Fruit fly (Drosophila melanogaster) whole organism, embryonic: Measurements from ENCODE around the gene RapGAP1.
A peak's percentile ranks its signal among the peaks of the same experiment; 100 is the strongest.

Experiments
- Atf3 ChIP-seq: fragments of 200-800 bp; sonication (Bioruptor generic); optimal IDR thresholded peaks from 3 replicates; lab custom pipeline; 2016; ENCODE audit warnings: missing biosample characterization, missing genetic modification characterization
- Awh ChIP-seq: fragments of 200-800 bp; sonication (Bioruptor generic); IDR thresholded peaks from 2 replicates; pipeline ENCODE4, ENCODE4 v1.3.6; 2022; ENCODE audit warnings: missing biosample characterization, missing genetic modification characterization
- CG10959 ChIP-seq: fragments of 200-800 bp; sonication (Bioruptor generic); IDR thresholded peaks from 2 replicates; pipeline ENCODE4 v1.3.6; 2022; ENCODE audit warnings: missing biosample characterization, missing genetic modification characterization
- CG10979 ChIP-seq: fragments of 200-800 bp; sonication (Bioruptor generic); optimal IDR thresholded peaks from 2 replicates; lab custom pipeline; 2018; ENCODE audit warnings: missing biosample characterization, mild to moderate bottlenecking, missing genetic modification characterization, moderate library complexity
- CG12071 ChIP-seq: fragments of 200-800 bp; sonication (Bioruptor generic); optimal IDR thresholded peaks from 3 replicates; lab custom pipeline; 2018; ENCODE audit warnings: missing biosample characterization, mild to moderate bottlenecking, missing genetic modification characterization
- CG14441 ChIP-seq: fragments of 200-800 bp; sonication (Bioruptor generic); IDR thresholded peaks from 2 replicates; pipeline ENCODE4 v1.3.6; 2022; ENCODE audit warnings: missing biosample characterization, missing genetic modification characterization
- CG14710 ChIP-seq: fragments of 200-800 bp; sonication (Bioruptor generic); optimal IDR thresholded peaks from 3 replicates; lab custom pipeline; 2019; ENCODE audit warnings: missing biosample characterization, mild to moderate bottlenecking, missing genetic modification characterization, moderate library complexity
- CG17328 ChIP-seq: fragments of 200-800 bp; sonication (Bioruptor generic); IDR thresholded peaks from 2 replicates; pipeline ENCODE4 v1.3.6; 2022; ENCODE audit warnings: missing biosample characterization, missing genetic modification characterization
- CG17612 ChIP-seq: fragments of 200-800 bp; sonication (Bioruptor generic); IDR thresholded peaks from 2 replicates; pipeline ENCODE4 v1.3.6; 2022; ENCODE audit warnings: missing biosample characterization, missing genetic modification characterization
- CG18011 ChIP-seq: fragments of 200-800 bp; sonication (Bioruptor generic); optimal IDR thresholded peaks from 2 replicates; lab custom pipeline; 2017; ENCODE audit warnings: missing biosample characterization, missing genetic modification characterization, mild to moderate bottlenecking, moderate library complexity, missing genotype
- CG18599 ChIP-seq: fragments of 200-800 bp; sonication (Bioruptor generic); optimal IDR thresholded peaks from 3 replicates; lab custom pipeline; 2017; ENCODE audit warnings: missing biosample characterization, missing genetic modification characterization, mild to moderate bottlenecking, moderate library complexity, missing genetic modification reagents
- CG18764 ChIP-seq: fragments of 200-800 bp; sonication (Bioruptor generic); optimal IDR thresholded peaks from 3 replicates; lab custom pipeline; 2016; ENCODE audit warnings: missing biosample characterization, missing genetic modification characterization
- CG2116 ChIP-seq: fragments of 200-800 bp; sonication (Bioruptor generic); optimal IDR thresholded peaks from 3 replicates; lab custom pipeline; 2018; ENCODE audit warnings: missing biosample characterization, mild to moderate bottlenecking, missing genetic modification characterization
- CG2129 ChIP-seq: fragments of 200-800 bp; sonication (Bioruptor generic); IDR thresholded peaks from 2 replicates; pipeline ENCODE4 v1.3.6; 2022; ENCODE audit warnings: missing biosample characterization, missing genetic modification characterization; ENCODE audit not compliant: partially characterized antibody
- CG4854 ChIP-seq: fragments of 200-800 bp; sonication (Bioruptor generic); optimal IDR thresholded peaks from 2 replicates; lab custom pipeline; 2016; ENCODE audit warnings: missing biosample characterization, missing genetic modification characterization, inconsistent platforms
- CG5953 ChIP-seq: fragments of 200-800 bp; sonication (Bioruptor generic); IDR thresholded peaks from 2 replicates; pipeline ENCODE4 v1.3.6; 2022; ENCODE audit warnings: missing biosample characterization, missing genetic modification characterization
- CG6175 ChIP-seq: fragments of 200-800 bp; sonication (Bioruptor generic); IDR thresholded peaks from 3 replicates; pipeline ENCODE4 v1.3.6; 2022; ENCODE audit warnings: missing biosample characterization, missing genetic modification characterization
- CG6254 ChIP-seq: fragments of 200-800 bp; sonication (Bioruptor generic); optimal IDR thresholded peaks from 3 replicates; lab custom pipeline; 2017; ENCODE audit warnings: mild to moderate bottlenecking, missing biosample characterization, missing genetic modification reagents, missing genetic modification characterization
- CG7357 ChIP-seq: fragments of 200-800 bp; sonication (Bioruptor generic); IDR thresholded peaks from 3 replicates; pipeline ENCODE4 v1.3.6; 2022; ENCODE audit warnings: missing biosample characterization, missing genetic modification characterization
- CTCF ChIP-seq: fragments of 200-800 bp; sonication (Bioruptor generic); optimal IDR thresholded peaks from 2 replicates; lab custom pipeline; 2017; ENCODE audit warnings: missing biosample characterization, mild to moderate bottlenecking, missing genetic modification characterization, moderate library complexity
- D ChIP-seq, 2 experiments: fragments of 200-800 bp in 1 of 2; fragments of >200 bp in 1 of 2; sonication (Bioruptor generic) in 1 of 2; optimal IDR thresholded peaks; 2 replicates in 1 of 2; 3 replicates in 1 of 2; lab custom pipeline; 2017; ENCODE audit warnings: mild to moderate bottlenecking in 1 of 2, missing biosample characterization in 1 of 2, missing genetic modification characterization in 1 of 2, missing genetic modification reagents in 1 of 2
- D19B ChIP-seq: fragments of 200-800 bp; sonication (Bioruptor generic); optimal IDR thresholded peaks from 2 replicates; lab custom pipeline; 2017; ENCODE audit warnings: missing biosample characterization, mild to moderate bottlenecking, missing genetic modification characterization
- HmgD ChIP-seq: fragments of 200-800 bp; sonication (Bioruptor generic); optimal IDR thresholded peaks from 3 replicates; lab custom pipeline; 2016; ENCODE audit warnings: missing biosample characterization, missing genetic modification characterization
- Hr51 ChIP-seq, 2 experiments: fragments of 200-800 bp; sonication (Bioruptor generic); optimal IDR thresholded peaks; 2 replicates in 1 of 2; 3 replicates in 1 of 2; lab custom pipeline; 2016 to 2018; ENCODE audit warnings: missing biosample characterization in 2 of 2, missing genetic modification characterization in 2 of 2, mild to moderate bottlenecking in 1 of 2, moderate library complexity in 1 of 2
- Jarid2 ChIP-seq: fragments of 200-800 bp; sonication (Bioruptor generic); optimal IDR thresholded peaks from 3 replicates; lab custom pipeline; 2017; ENCODE audit warnings: mild to moderate bottlenecking, missing biosample characterization, missing genetic modification reagents, missing genetic modification characterization
- MTF-1 ChIP-seq: fragments of 200-800 bp; sonication (Bioruptor generic); optimal IDR thresholded peaks from 2 replicates; lab custom pipeline; 2018; ENCODE audit warnings: missing biosample characterization, mild to moderate bottlenecking, missing genetic modification characterization, borderline replicate concordance
- Meics ChIP-seq: fragments of 200-800 bp; sonication (Bioruptor generic); optimal IDR thresholded peaks from 2 replicates; lab custom pipeline; 2017; ENCODE audit warnings: missing biosample characterization, mild to moderate bottlenecking, missing genetic modification characterization
- Sox102F ChIP-seq: fragments of 200-800 bp; sonication (Bioruptor generic); optimal IDR thresholded peaks from 2 replicates; lab custom pipeline; 2018; ENCODE audit warnings: missing biosample characterization, mild to moderate bottlenecking, missing genetic modification characterization, moderate library complexity
- TFAM ChIP-seq: fragments of 200-800 bp; sonication (Bioruptor generic); optimal IDR thresholded peaks from 2 replicates; lab custom pipeline; 2017; ENCODE audit warnings: missing biosample characterization, missing genetic modification characterization, inconsistent platforms
- Xrp1 ChIP-seq: fragments of 200-800 bp; sonication (Bioruptor generic); IDR thresholded peaks from 2 replicates; pipeline ENCODE4 v1.3.6; 2022; ENCODE audit warnings: missing biosample characterization, missing genetic modification characterization
- bcd ChIP-seq: fragments of 200-800 bp; sonication (Bioruptor generic); optimal IDR thresholded peaks from 2 replicates; lab custom pipeline; 2017; ENCODE audit warnings: missing biosample characterization, mild to moderate bottlenecking, missing genetic modification characterization
- croc ChIP-seq: fragments of 200-800 bp; sonication (Bioruptor generic); conservative IDR thresholded peaks from 3 replicates; pipeline ENCODE4 v1.3.6; 2022; ENCODE audit warnings: missing biosample characterization, missing genetic modification characterization
- crol ChIP-seq: fragments of 200-800 bp; sonication (Bioruptor generic); IDR thresholded peaks from 2 replicates; pipeline ENCODE4 v1.3.6; 2022; ENCODE audit warnings: missing biosample characterization, missing genetic modification characterization
- da ChIP-seq: fragments of 200-800 bp; sonication (Bioruptor generic); optimal IDR thresholded peaks from 2 replicates; lab custom pipeline; 2016; ENCODE audit warnings: missing biosample characterization, missing genetic modification characterization
- emc ChIP-seq: fragments of 200-800 bp; sonication (Bioruptor generic); optimal IDR thresholded peaks from 2 replicates; lab custom pipeline; 2016; ENCODE audit warnings: missing biosample characterization, missing genetic modification characterization
- esg ChIP-seq: fragments of 200-800 bp; sonication (Bioruptor generic); conservative IDR thresholded peaks from 2 replicates; pipeline ENCODE4 v1.3.6; 2022; ENCODE audit warnings: missing biosample characterization, missing genetic modification characterization
- gfzf ChIP-seq: fragments of 200-800 bp; sonication (Bioruptor generic); optimal IDR thresholded peaks from 2 replicates; lab custom pipeline; 2016; ENCODE audit warnings: missing biosample characterization, mild to moderate bottlenecking, missing genetic modification characterization, moderate library complexity
- grau ChIP-seq: fragments of 200-800 bp; optimal IDR thresholded peaks from 3 replicates; lab custom pipeline; 2019; ENCODE audit warnings: missing biosample characterization, mild to moderate bottlenecking, missing genetic modification characterization, moderate library complexity
- ham ChIP-seq: fragments of 200-800 bp; sonication (Bioruptor generic); IDR thresholded peaks from 2 replicates; pipeline ENCODE4 v1.3.6; 2022; ENCODE audit warnings: missing biosample characterization, missing genetic modification characterization
- lbe ChIP-seq: fragments of 200-800 bp; sonication (Bioruptor generic); optimal IDR thresholded peaks from 2 replicates; lab custom pipeline; 2016; ENCODE audit warnings: missing biosample characterization, mild to moderate bottlenecking, missing genetic modification characterization
- odd ChIP-seq: fragments of 200-800 bp; sonication (Bioruptor generic); optimal IDR thresholded peaks from 2 replicates; lab custom pipeline; 2017; ENCODE audit warnings: missing biosample characterization, mild to moderate bottlenecking, missing genetic modification characterization
- org-1 ChIP-seq: fragments of 200-800 bp; sonication (Bioruptor generic); optimal IDR thresholded peaks from 2 replicates; lab custom pipeline; 2017; ENCODE audit warnings: missing biosample characterization, missing genetic modification characterization
- schlank ChIP-seq: fragments of 200-800 bp; sonication (Bioruptor generic); optimal IDR thresholded peaks from 2 replicates; lab custom pipeline; 2018; ENCODE audit warnings: missing biosample characterization, mild to moderate bottlenecking, missing genetic modification characterization
- slbo ChIP-seq: fragments of 200-800 bp; sonication (Bioruptor generic); IDR thresholded peaks from 2 replicates; pipeline ENCODE4 v1.3.6; 2022; ENCODE audit warnings: missing biosample characterization, missing genetic modification characterization
- slp2 ChIP-seq: fragments of 200-800 bp; sonication (Bioruptor generic); optimal IDR thresholded peaks from 2 replicates; lab custom pipeline; 2016; ENCODE audit warnings: missing biosample characterization, missing genetic modification characterization
- stc ChIP-seq: fragments of 200-800 bp; sonication (Bioruptor generic); IDR thresholded peaks from 2 replicates; pipeline ENCODE4 v1.3.6; 2022; ENCODE audit warnings: missing biosample characterization, missing genetic modification characterization
- toy ChIP-seq: fragments of 200-800 bp; sonication (Bioruptor generic); IDR thresholded peaks from 2 replicates; pipeline ENCODE4 v1.3.6; 2022; ENCODE audit warnings: missing biosample characterization, missing genetic modification characterization
- vnd ChIP-seq: fragments of 200-800 bp; sonication (Bioruptor generic); IDR thresholded peaks from 3 replicates; pipeline ENCODE4 v1.3.6; 2022; ENCODE audit warnings: missing biosample characterization, missing genetic modification characterization; ENCODE audit not compliant: partially characterized antibody
- wek ChIP-seq: fragments of 200-800 bp; sonication (Bioruptor generic); optimal IDR thresholded peaks from 3 replicates; lab custom pipeline; 2018; ENCODE audit warnings: missing biosample characterization, mild to moderate bottlenecking, missing genetic modification characterization, moderate library complexity

The RapGAP1 gene

DNA sequence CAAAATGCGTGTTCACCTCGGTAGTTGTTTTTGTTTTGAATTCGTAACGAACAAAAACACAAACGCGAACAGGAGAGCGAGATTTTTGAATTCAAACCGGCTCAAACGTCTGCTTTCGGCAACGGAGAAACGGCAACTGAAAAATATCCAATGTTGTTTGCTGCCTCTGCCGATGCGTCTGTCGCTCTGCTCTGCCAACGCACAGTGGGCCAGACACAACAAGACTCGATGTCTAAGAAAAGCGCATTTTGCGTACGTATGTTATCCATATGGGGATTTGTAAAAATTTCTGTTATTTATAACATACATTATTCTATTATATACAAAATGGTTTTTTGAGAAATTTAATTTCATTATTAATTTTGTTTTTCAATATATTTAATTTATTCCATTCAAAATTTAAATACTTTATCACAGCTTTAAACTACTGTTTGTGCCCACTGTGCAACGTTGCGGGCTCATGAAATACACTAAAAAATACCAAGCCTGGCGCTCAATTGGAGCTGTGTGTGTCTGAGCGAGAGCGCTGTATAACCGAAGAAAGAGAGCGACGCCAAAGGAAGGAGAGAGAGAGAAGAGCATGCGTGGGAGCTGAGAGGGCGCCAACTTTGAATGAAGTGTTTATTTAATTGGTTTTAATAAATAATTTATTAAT, 48.2 kb downstream of the RapGAP1 start (continued):
- no peak for TF ChIP-seq D (optimal IDR thresholded peaks at IDR 0.05; lab: Kevin White, UChicago)
- peak; percentile 99 for TF ChIP-seq D (GFP tag; optimal IDR thresholded peaks at IDR 0.05; lab: Kevin White, UChicago)
- TF ChIP-seq Xrp1 (GFP tag; lab: Robert Waterston, UW): peak; percentile 99
- peak; percentile 94 for TF ChIP-seq CG7357 (GFP tag; lab: Robert Waterston, UW)
- TF ChIP-seq wek (GFP tag; lab: Kevin White, UChicago): peak; percentile 90
- no peak for TF ChIP-seq CG2129 (GFP tag; lab: Robert Waterston, UW)
- peak; percentile 99 for TF ChIP-seq grau (tag; lab: Kevin White, UChicago)
- peak; percentile 96 for TF ChIP-seq lbe (GFP tag; lab: Kevin White, UChicago)
- peak; percentile 97 for TF ChIP-seq stc
- TF ChIP-seq CG12071 (GFP tag; lab: Kevin White, UChicago): peak; percentile 92
- peak; percentile 93 for TF ChIP-seq CG17612 (GFP tag; lab: Robert Waterston, UW)
- peak; percentile 97 for TF ChIP-seq croc
- peak; percentile 96 for TF ChIP-seq CG17328 (GFP tag; lab: Robert Waterston, UW)
- TF ChIP-seq Hr51 (GFP tag; optimal IDR thresholded peaks at IDR 0.05; lab: Kevin White, UChicago): peak; percentile 93 to 99
- TF ChIP-seq CG10959: peak; percentile 94
- peak; percentile 38 for TF ChIP-seq HmgD
- TF ChIP-seq CG14710 (tag; lab: Kevin White, UChicago): peak; percentile 98
- TF ChIP-seq vnd (GFP tag; lab: Robert Waterston, UW): 0 out of 3 replicates have a peak, but pooled peaks have one; percentile 27
- peak; percentile 73 for TF ChIP-seq gfzf (GFP tag; lab: Kevin White, UChicago)
- peak; percentile 96 for TF ChIP-seq esg
- TF ChIP-seq Atf3 (GFP tag; lab: Kevin White, UChicago): peak; percentile 78
- TF ChIP-seq Sox102F (GFP tag; lab: Kevin White, UChicago): peak; percentile 98
- TF ChIP-seq CG18599: peak; percentile 99
- peak; percentile 92 for TF ChIP-seq toy (GFP tag; lab: Robert Waterston, UW)
- peak; percentile 99 for TF ChIP-seq CG10979 (tag; lab: Kevin White, UChicago)
- TF ChIP-seq schlank (tag; lab: Kevin White, UChicago): peak; percentile 90
- peak; percentile 74 for TF ChIP-seq CTCF (GFP tag; lab: Kevin White, UChicago)
- peak; percentile 59 for TF ChIP-seq emc (GFP tag; lab: Kevin White, UChicago)
- TF ChIP-seq CG14441: peak; percentile 95
- peak; percentile 90 for TF ChIP-seq ham (GFP tag; lab: Robert Waterston, UW)
- peak; percentile 96 for TF ChIP-seq CG6254
- TF ChIP-seq org-1 (GFP tag; lab: Kevin White, UChicago): peak; percentile 98
- TF ChIP-seq slp2 (GFP tag; lab: Kevin White, UChicago): peak; percentile 78
- peak; percentile 91 for TF ChIP-seq MTF-1 (GFP tag; lab: Kevin White, UChicago)
- TF ChIP-seq CG6175 (GFP tag; lab: Robert Waterston, UW): peak; percentile 95
- peak; percentile 99 for TF ChIP-seq odd (GFP tag; lab: Kevin White, UChicago)
- TF ChIP-seq CG18764 (GFP tag; lab: Kevin White, UChicago): peak; percentile 95
- peak; percentile 26 for TF ChIP-seq da
- TF ChIP-seq CG18011 (GFP tag; lab: Kevin White, UChicago): peak; percentile 89
- TF ChIP-seq CG4854 (GFP tag; lab: Kevin White, UChicago): peak; percentile 82
- peak; percentile 99 for TF ChIP-seq Meics (GFP tag; lab: Kevin White, UChicago)
- TF ChIP-seq Jarid2: peak; percentile 96
- TF ChIP-seq TFAM (GFP tag; lab: Kevin White, UChicago): peak; percentile 80
- peak; percentile 93 for TF ChIP-seq D19B (GFP tag; lab: Kevin White, UChicago)
- peak; percentile 89 for TF ChIP-seq CG2116
- TF ChIP-seq crol (GFP tag; lab: Robert Waterston, UW): 0 out of 2 replicates have a peak, but pooled peaks have one; percentile 50
- peak; percentile 89 for TF ChIP-seq CG5953 (GFP tag; lab: Robert Waterston, UW)
- peak; percentile 93 for TF ChIP-seq Awh (GFP tag; lab: Robert Waterston, UW)
- TF ChIP-seq bcd (GFP tag; lab: Kevin White, UChicago): peak; percentile 99
- peak; percentile 97 for TF ChIP-seq slbo (GFP tag; lab: Robert Waterston, UW)
